Fruit fly (Drosophila melanogaster) whole organism, wandering third instar larva: ENCODE data around the gene Sod1.
"Not testable (repeated sequence)": the region's sequence is repeated elsewhere in the genome, so short reads cannot be mapped to it uniquely, and the experiment has no call there.

ENCODE experiments used
- Dif ChIP-seq: fragments of 200-275, 200-300 bp; sonication (Bioruptor generic); optimal IDR thresholded peaks from 2 replicates; lab custom pipeline; 2018; ENCODE audit warnings: missing biosample characterization, missing genetic modification characterization; ENCODE audit not compliant: partially characterized antibody
- HLH106 ChIP-seq: fragments of 200-800 bp; optimal IDR thresholded peaks from 3 replicates; lab custom pipeline; 2019; ENCODE audit warnings: missing biosample characterization, mild to moderate bottlenecking, missing genetic modification characterization, moderate library complexity
- Hnf4 ChIP-seq: fragments of 200-800 bp; sonication (Bioruptor generic); optimal IDR thresholded peaks from 2 replicates; lab custom pipeline; 2016; ENCODE audit warnings: missing biosample characterization, mild to moderate bottlenecking, missing genetic modification characterization
- Hr83 ChIP-seq: fragments of 200-300 bp; sonication (Bioruptor generic); optimal IDR thresholded peaks from 2 replicates; lab custom pipeline; 2016; ENCODE audit warnings: missing biosample characterization, mild to moderate bottlenecking, missing genetic modification characterization, moderate library complexity; ENCODE audit not compliant: poor library complexity, severe bottlenecking
- Jra ChIP-seq: sonication (Bioruptor generic); optimal IDR thresholded peaks from 2 replicates; lab custom pipeline; 2016; ENCODE audit warnings: missing biosample characterization, missing genetic modification characterization
- Myc ChIP-seq: fragments of >200 bp; optimal IDR thresholded peaks from 2 replicates; lab custom pipeline; 2017
- OdsH ChIP-seq: fragments of 200-800 bp; sonication (Bioruptor generic); optimal IDR thresholded peaks from 2 replicates; lab custom pipeline; 2016; ENCODE audit warnings: missing biosample characterization, mild to moderate bottlenecking, missing genetic modification characterization
- Rel ChIP-seq, 2 experiments: fragments of 200-800 bp; sonication (Bioruptor generic) in 1 of 2; optimal IDR thresholded peaks; 2 replicates in 1 of 2; 3 replicates in 1 of 2; lab custom pipeline; 2016 to 2019; ENCODE audit warnings: mild to moderate bottlenecking in 2 of 2, missing biosample characterization in 2 of 2, missing genetic modification characterization in 2 of 2, moderate library complexity in 1 of 2
- Sp1 ChIP-seq: fragments of 200-800 bp; sonication (Bioruptor generic); optimal IDR thresholded peaks from 3 replicates; lab custom pipeline; 2019; ENCODE audit warnings: missing biosample characterization, mild to moderate bottlenecking, missing genetic modification characterization, moderate library complexity
- Vsx2 ChIP-seq: fragments of 200-300, 225-300 bp; sonication (Bioruptor generic); optimal IDR thresholded peaks from 2 replicates; lab custom pipeline; 2018; ENCODE audit warnings: missing biosample characterization, missing genetic modification characterization; ENCODE audit not compliant: partially characterized antibody
- br ChIP-seq: fragments of 200-800 bp; sonication (Bioruptor generic); optimal IDR thresholded peaks from 2 replicates; lab custom pipeline; 2016; ENCODE audit warnings: missing biosample characterization, missing genetic modification characterization
- dl ChIP-seq, 2 experiments: fragments of 175-275, 200-275 bp in 1 of 2; fragments of 200-275 bp in 1 of 2; sonication (Bioruptor generic); optimal IDR thresholded peaks; lab custom pipeline; 2018; ENCODE audit warnings: mild to moderate bottlenecking in 2 of 2, missing biosample characterization in 2 of 2, missing genetic modification characterization in 2 of 2, moderate library complexity in 2 of 2; ENCODE audit not compliant: partially characterized antibody in 2 of 2, insufficient read depth in 1 of 2
- dmrt93B ChIP-seq: fragments of 200-800 bp; sonication (Bioruptor generic); optimal IDR thresholded peaks from 2 replicates; lab custom pipeline; 2018; ENCODE audit warnings: missing biosample characterization, mild to moderate bottlenecking, missing genetic modification characterization
- dsf ChIP-seq: sonication (Bioruptor generic); optimal IDR thresholded peaks from 2 replicates; lab custom pipeline; 2016; ENCODE audit warnings: missing biosample characterization, missing genetic modification characterization, borderline replicate concordance
- fru ChIP-seq: fragments of 200-800 bp; sonication (Bioruptor generic); optimal IDR thresholded peaks from 3 replicates; lab custom pipeline; 2016; ENCODE audit warnings: missing biosample characterization, mild to moderate bottlenecking, missing genetic modification characterization
- h ChIP-seq: fragments of 200-800 bp; sonication (Bioruptor generic); optimal IDR thresholded peaks from 3 replicates; lab custom pipeline; 2016; ENCODE audit warnings: missing biosample characterization, mild to moderate bottlenecking, missing genetic modification characterization
- jim ChIP-seq: fragments of 175-275, 200-325 bp; sonication (Bioruptor generic); optimal IDR thresholded peaks from 2 replicates; lab custom pipeline; 2016; ENCODE audit warnings: missing biosample characterization, mild to moderate bottlenecking, missing genetic modification characterization
- lola ChIP-seq: fragments of >200 bp; optimal IDR thresholded peaks from 2 replicates; lab custom pipeline; 2017; ENCODE audit warnings: missing biosample characterization, missing genetic modification characterization
- pan ChIP-seq: fragments of >200 bp; optimal IDR thresholded peaks from 2 replicates; lab custom pipeline; 2017
- psq ChIP-seq: fragments of 200-800 bp; sonication (Bioruptor generic); optimal IDR thresholded peaks from 3 replicates; lab custom pipeline; 2017; ENCODE audit warnings: missing biosample characterization, mild to moderate bottlenecking, missing genetic modification characterization, moderate library complexity
- rgr ChIP-seq: fragments of 200-800 bp; sonication (Bioruptor generic); optimal IDR thresholded peaks from 3 replicates; lab custom pipeline; 2016; ENCODE audit warnings: missing biosample characterization, mild to moderate bottlenecking, missing genetic modification characterization
- sage ChIP-seq: fragments of 200-800 bp; sonication (Bioruptor generic); optimal IDR thresholded peaks from 2 replicates; lab custom pipeline; 2016; ENCODE audit warnings: missing biosample characterization, mild to moderate bottlenecking, missing genetic modification characterization
- usp ChIP-seq: fragments of >200 bp; optimal IDR thresholded peaks from 2 replicates; lab custom pipeline; 2017; ENCODE audit warnings: missing biosample characterization, missing genetic modification characterization
- woc ChIP-seq: sonication (Bioruptor generic); optimal IDR thresholded peaks from 2 replicates; lab custom pipeline; 2016; ENCODE audit warnings: missing biosample characterization, mild to moderate bottlenecking, missing genetic modification characterization

Gene Sod1

dm6 chr3L:11132055-11132454 lies 18.5 kb upstream of the Sod1 start, which contains the start of gene CG32074:
TSS of gene CG32074 (minus strand) at chr3L:11132322.
- not testable (repeated sequence) for TF ChIP-seq OdsH (GFP tag; lab: Kevin White, UChicago); dl (GFP tag; optimal IDR thresholded peaks at IDR 0.05; lab: Kevin White, UChicago; ENCODE audit: insufficient read depth in 1 of 2, partially characterized antibody in 2 of 2); HLH106 (tag; lab: Kevin White, UChicago)

dm6 chr3L:11130535-11130934 lies 17.0 kb upstream of the Sod1 start, which contains the start of gene nol:
TSS of gene nol (plus strand) at chr3L:11130835.
- no peak for TF ChIP-seq sage (GFP tag; lab: Kevin White, UChicago)
- no peak for TF ChIP-seq woc
- no peak for TF ChIP-seq jim (GFP tag; lab: Kevin White, UChicago)
- TF ChIP-seq Hr83: no peak
- no peak for TF ChIP-seq br (GFP tag; lab: Kevin White, UChicago)
- no peak for TF ChIP-seq pan (lab: Kevin White, UChicago)
- TF ChIP-seq psq (GFP tag; lab: Kevin White, UChicago): no peak
- TF ChIP-seq Vsx2: no peak
- TF ChIP-seq lola (GFP tag; lab: Kevin White, UChicago): no peak
- no peak for TF ChIP-seq h (GFP tag; lab: Kevin White, UChicago)
- no peak for TF ChIP-seq Jra
- TF ChIP-seq Hnf4: no peak
- no peak for TF ChIP-seq Sp1 (GFP tag; lab: Kevin White, UChicago)

- no peak for TF ChIP-seq usp (GFP tag; lab: Kevin White, UChicago)
- no peak for TF ChIP-seq Myc (lab: Kevin White, UChicago)
These were observed 12.3 kb upstream of the Sod1 start for dm6 chr3L:11125636-11126532.

dm6 chr3L:11124841-11125240 lies 11.3 kb upstream of the Sod1 start:
- TF ChIP-seq Rel (GFP tag; optimal IDR thresholded peaks at IDR 0.05; lab: Kevin White, UChicago) (no peak), Rel (tag; optimal IDR thresholded peaks at IDR 0.05; lab: Kevin White, UChicago) (no peak), sage (GFP tag; lab: Kevin White, UChicago) (no peak), Sp1 (GFP tag; lab: Kevin White, UChicago) (no peak), dmrt93B (GFP tag; lab: Kevin White, UChicago) (no peak), h (GFP tag; lab: Kevin White, UChicago) (no peak)

dm6 chr3L:11124439-11124838 lies 10.9 kb upstream of the Sod1 start:
- TF ChIP-seq dsf (GFP tag; lab: Kevin White, UChicago): no peak
- no peak for TF ChIP-seq HLH106 (tag; lab: Kevin White, UChicago)
- no peak for TF ChIP-seq fru (GFP tag; lab: Kevin White, UChicago)
- no peak for TF ChIP-seq Rel (GFP tag; optimal IDR thresholded peaks at IDR 0.05; lab: Kevin White, UChicago)
- no peak for TF ChIP-seq Rel (tag; optimal IDR thresholded peaks at IDR 0.05; lab: Kevin White, UChicago)
- no peak for TF ChIP-seq rgr (GFP tag; lab: Kevin White, UChicago)

dm6 chr3L:11123598-11124284 lies 10.2 kb upstream of the Sod1 start:
- TF ChIP-seq woc (no peak), Dif (peak; percentile 42), Rel (GFP tag; optimal IDR thresholded peaks at IDR 0.05; lab: Kevin White, UChicago) (no peak), Rel (tag; optimal IDR thresholded peaks at IDR 0.05; lab: Kevin White, UChicago) (peak; percentile 3), Hnf4 (no peak), psq (GFP tag; lab: Kevin White, UChicago) (peak; percentile 45), Myc (lab: Kevin White, UChicago) (peak; percentile 43), dl (GFP tag; optimal IDR thresholded peaks at IDR 0.05; lab: Kevin White, UChicago; ENCODE audit: insufficient read depth in 1 of 2, partially characterized antibody in 2 of 2) (peak in 1 of 2 experiments; percentile 48)
- TF ChIP-seq, all 38 proteins: peak for 5
